Worm (Caenorhabditis elegans) whole organism, L4 larva: ENCODE measurements around the gene C44H9.7.

Experiments used
- F49E8.2 ChIP-seq: sonication (generic microtip); optimal IDR thresholded peaks from 2 replicates; lab custom pipeline; 2016; ENCODE audit warnings: missing compliant biosample characterization, mild to moderate bottlenecking, missing genetic modification characterization, borderline replicate concordance
- R02D3.7 ChIP-seq: fragments of 150-350 bp; sonication (generic microtip); optimal IDR thresholded peaks from 3 replicates; lab custom pipeline; 2014; ENCODE audit warnings: missing biosample characterization, missing genetic modification characterization
- Y48G9A.11 ChIP-seq: fragments of 200-800 bp; sonication (Bioruptor generic); IDR thresholded peaks from 2 replicates; pipeline ENCODE4 v1.3.6; 2022; ENCODE audit warnings: missing genetic modification reagents, missing genetic modification characterization, missing compliant biosample characterization
- aha-1 ChIP-seq: fragments of 150-350 bp; peaks from one replicate; lab custom pipeline; 2014; ENCODE audit warnings: missing biosample characterization, missing genetic modification characterization
- arid-1 ChIP-seq: fragments of 200-800 bp; sonication (Bioruptor generic); conservative IDR thresholded peaks from 2 replicates; pipeline ENCODE4 v1.3.6; 2022; ENCODE audit warnings: missing genetic modification reagents, missing genetic modification characterization, missing compliant biosample characterization
- ceh-32 ChIP-seq: sonication (generic microtip); optimal IDR thresholded peaks from 2 replicates; lab custom pipeline; 2016; ENCODE audit warnings: mild to moderate bottlenecking, missing genetic modification characterization, missing compliant biosample characterization; ENCODE audit not compliant: poor library complexity
- ceh-82 ChIP-seq: sonication (generic microtip); optimal IDR thresholded peaks from 2 replicates; lab custom pipeline; 2017; ENCODE audit warnings: missing biosample characterization, missing genetic modification characterization
- ctbp-1 ChIP-seq: fragments of 200-800 bp; sonication (Bioruptor generic); IDR thresholded peaks from 2 replicates; pipeline ENCODE4 v1.3.6; 2022; ENCODE audit warnings: missing genetic modification reagents, missing genetic modification characterization, missing compliant biosample characterization
- daf-16 ChIP-seq, 3 experiments: sonication (generic microtip); optimal IDR thresholded peaks; 2 replicates each; lab custom pipeline; 2016 to 2017; ENCODE audit warnings: missing genetic modification characterization in 3 of 3, missing genetic modification reagents in 3 of 3, mild to moderate bottlenecking in 2 of 3, missing compliant biosample characterization in 2 of 3, missing biosample characterization in 1 of 3, moderate library complexity in 1 of 3
- daf-19 ChIP-seq: fragments of 200-800 bp; sonication (Bioruptor generic); conservative IDR thresholded peaks from 2 replicates; pipeline ENCODE4 v1.3.6; 2022; ENCODE audit warnings: missing genetic modification characterization, missing compliant biosample characterization
- dmd-6 ChIP-seq: fragments of 200-800 bp; sonication (Bioruptor generic); IDR thresholded peaks from 2 replicates; pipeline ENCODE4 v1.3.6; 2022; ENCODE audit warnings: missing genetic modification reagents, missing genetic modification characterization, missing compliant biosample characterization
- dpl-1 ChIP-seq: fragments of 150-350 bp; optimal IDR thresholded peaks from 2 replicates; lab custom pipeline; 2014; ENCODE audit warnings: missing biosample characterization, missing genetic modification reagents, missing genetic modification characterization
- dve-1 ChIP-seq: sonication (generic microtip); optimal IDR thresholded peaks from 2 replicates; lab custom pipeline; 2017; ENCODE audit warnings: antibody characterized with exemption, mild to moderate bottlenecking, missing genetic modification characterization, missing compliant biosample characterization; ENCODE audit not compliant: insufficient read depth
- fkh-10 ChIP-seq: fragments of 150-350 bp; optimal IDR thresholded peaks from 2 replicates; lab custom pipeline; 2014; ENCODE audit warnings: missing biosample characterization, missing genetic modification reagents, missing genetic modification characterization
- gei-8 ChIP-seq: fragments of 200-800 bp; sonication (Bioruptor generic); optimal IDR thresholded peaks from 2 replicates; lab custom pipeline; 2018; ENCODE audit warnings: mild to moderate bottlenecking, missing genetic modification characterization, missing compliant biosample characterization
- hif-1 ChIP-seq, 2 experiments: sonication (generic microtip); optimal IDR thresholded peaks; 2 replicates each; lab custom pipeline; 2016 to 2017; ENCODE audit warnings: missing compliant biosample characterization in 2 of 2, missing genetic modification characterization in 2 of 2, missing genetic modification reagents in 2 of 2, missing genotype in 2 of 2, mild to moderate bottlenecking in 1 of 2
- hlh-11 ChIP-seq: fragments of 200-800 bp; sonication (Bioruptor generic); optimal IDR thresholded peaks from 2 replicates; lab custom pipeline; 2018; ENCODE audit warnings: mild to moderate bottlenecking, missing genetic modification characterization, missing compliant biosample characterization
- mdl-1 ChIP-seq, 2 experiments: fragments of 150-350 bp in 1 of 2; sonication (generic microtip) in 1 of 2; optimal IDR thresholded peaks; 2 replicates each; lab custom pipeline; 2014 to 2017; ENCODE audit warnings: missing biosample characterization in 2 of 2, missing genetic modification characterization in 2 of 2
- mep-1 ChIP-seq: fragments of 150-350 bp; sonication (generic microtip); optimal IDR thresholded peaks from 3 replicates; lab custom pipeline; 2014; ENCODE audit warnings: missing biosample characterization, missing genetic modification characterization
- mxl-2 ChIP-seq: fragments of 200-800 bp; sonication (Bioruptor generic); conservative IDR thresholded peaks from 2 replicates; pipeline ENCODE4 v1.3.6; 2022; ENCODE audit warnings: missing genetic modification reagents, missing genetic modification characterization, missing compliant biosample characterization
- nhr-102 ChIP-seq: sonication (generic microtip); optimal IDR thresholded peaks from 2 replicates; lab custom pipeline; 2016; ENCODE audit warnings: mild to moderate bottlenecking, missing genetic modification characterization, moderate library complexity, missing compliant biosample characterization
- nhr-11 ChIP-seq: fragments of 150-350 bp; optimal IDR thresholded peaks from 2 replicates; lab custom pipeline; 2014; ENCODE audit warnings: missing biosample characterization, missing genetic modification characterization
- nhr-111 ChIP-seq: fragments of 200-800 bp; sonication (Bioruptor generic); optimal IDR thresholded peaks from 2 replicates; lab custom pipeline; 2018; ENCODE audit warnings: mild to moderate bottlenecking, missing genetic modification characterization, missing compliant biosample characterization
- nhr-28 ChIP-seq: fragments of 150-350 bp; optimal IDR thresholded peaks from 2 replicates; lab custom pipeline; 2014; ENCODE audit warnings: missing biosample characterization, missing genetic modification characterization
- nhr-42 ChIP-seq: fragments of 200-800 bp; sonication (Bioruptor generic); IDR thresholded peaks from 2 replicates; pipeline ENCODE4 v1.3.6; 2022; ENCODE audit warnings: missing genetic modification characterization, missing compliant biosample characterization
- nhr-6 ChIP-seq: fragments of 150-350 bp; optimal IDR thresholded peaks from 2 replicates; lab custom pipeline; 2014; ENCODE audit warnings: missing biosample characterization, missing genetic modification characterization
- nhr-76 ChIP-seq: fragments of 150-350 bp; optimal IDR thresholded peaks from 2 replicates; lab custom pipeline; 2014; ENCODE audit warnings: missing biosample characterization, missing genetic modification characterization
- nhr-77 ChIP-seq: fragments of 150-350 bp; optimal IDR thresholded peaks from 2 replicates; lab custom pipeline; 2014; ENCODE audit warnings: missing biosample characterization, missing genetic modification characterization
- pha-4 ChIP-seq, 2 experiments: fragments of 150-350 bp in 1 of 2; fragments of 200-800 bp in 1 of 2; sonication (Bioruptor generic) in 1 of 2; IDR thresholded peaks in 1 of 2; optimal IDR thresholded peaks in 1 of 2; 2 replicates each; pipeline versions ENCODE4 v1.3.6 to Lab custom; 2014 to 2022; ENCODE audit warnings: missing genetic modification characterization in 2 of 2, missing genetic modification reagents in 2 of 2, missing biosample characterization in 1 of 2, missing compliant biosample characterization in 1 of 2
- php-3 ChIP-seq: fragments of 200-800 bp; sonication (Bioruptor generic); IDR thresholded peaks from 2 replicates; pipeline ENCODE4 v1.3.6; 2022; ENCODE audit warnings: missing genetic modification reagents, missing genetic modification characterization, missing compliant biosample characterization
- pqm-1 ChIP-seq: sonication (generic microtip); optimal IDR thresholded peaks from 2 replicates; lab custom pipeline; 2017; ENCODE audit warnings: missing biosample characterization, missing genetic modification characterization
- saeg-2 ChIP-seq: fragments of 200-800 bp; sonication (Bioruptor generic); IDR thresholded peaks from 2 replicates; pipeline ENCODE4 v1.3.6; 2022; ENCODE audit warnings: missing genetic modification reagents, missing genetic modification characterization, missing compliant biosample characterization
- spr-1 ChIP-seq: sonication (generic microtip); optimal IDR thresholded peaks from 2 replicates; lab custom pipeline; 2016; ENCODE audit warnings: mild to moderate bottlenecking, missing genetic modification characterization, missing compliant biosample characterization
- spr-3 ChIP-seq: fragments of 200-800 bp; sonication (Bioruptor generic); optimal IDR thresholded peaks from 2 replicates; lab custom pipeline; 2018; ENCODE audit warnings: mild to moderate bottlenecking, missing genetic modification characterization, missing compliant biosample characterization
- tra-1 ChIP-seq: fragments of 200-800 bp; sonication (Bioruptor generic); IDR thresholded peaks from 2 replicates; pipeline ENCODE4 v1.3.6; 2022; ENCODE audit warnings: missing genetic modification reagents, missing genetic modification characterization, missing compliant biosample characterization
- unc-62 ChIP-seq, 3 experiments: fragments of 150-350 bp in 1 of 3; sonication (generic microtip); optimal IDR thresholded peaks in 2 of 3; peaks in 1 of 3; 1 replicate in 1 of 3; 2 replicates in 2 of 3; lab custom pipeline; 2014 to 2017; ENCODE audit warnings: missing biosample characterization in 3 of 3, missing genetic modification characterization in 3 of 3, missing genetic modification reagents in 3 of 3, missing genotype in 1 of 3
- vab-7 ChIP-seq: fragments of 200-800 bp; sonication (Bioruptor generic); IDR thresholded peaks from 2 replicates; pipeline ENCODE4 v1.3.6; 2022; ENCODE audit warnings: missing genetic modification reagents, missing genetic modification characterization, missing compliant biosample characterization
- zag-1 ChIP-seq: fragments of 150-350 bp; optimal IDR thresholded peaks from 2 replicates; lab custom pipeline; 2014; ENCODE audit warnings: missing biosample characterization, missing genetic modification characterization
- zfp-2 ChIP-seq: sonication (generic microtip); optimal IDR thresholded peaks from 2 replicates; lab custom pipeline; 2016; ENCODE audit warnings: mild to moderate bottlenecking, missing genetic modification characterization, missing compliant biosample characterization
- zip-11 ChIP-seq: fragments of 200-800 bp; sonication (Bioruptor generic); IDR thresholded peaks from 2 replicates; pipeline ENCODE4 v1.3.6; 2022; ENCODE audit warnings: missing genetic modification characterization, missing compliant biosample characterization

C44H9.7 gene

DNA sequence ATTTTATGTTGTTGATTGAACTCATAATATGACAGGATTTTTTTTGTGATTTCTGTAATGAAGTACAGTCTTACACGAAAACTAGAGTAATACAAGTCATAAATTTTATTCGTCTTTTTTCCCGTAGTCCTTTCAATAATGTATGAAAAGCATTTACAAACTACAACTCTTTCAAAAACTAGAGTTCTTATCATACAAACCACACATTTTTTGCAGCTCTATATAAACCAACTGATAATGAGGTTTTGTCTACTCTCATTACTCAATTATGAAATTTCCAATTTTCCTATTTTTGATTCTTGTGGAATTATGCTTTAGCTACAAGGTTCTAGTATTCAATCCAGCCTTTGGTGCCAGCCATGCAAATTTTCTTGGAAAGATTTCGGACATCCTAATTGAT lies 29.9 kb downstream of the C44H9.7 start, which contains the start of gene ugt-16 (continued):
- TF ChIP-seq nhr-76 (tag; lab: Kevin White, UChicago) (no peak), vab-7 (no peak), nhr-28 (tag; lab: Kevin White, UChicago) (peak; percentile 77), nhr-6 (tag; lab: Kevin White, UChicago) (no peak), daf-16 (GFP tag; optimal IDR thresholded peaks at IDR 0.05; lab: Kevin White, UChicago) (no peak), daf-16 (tag; optimal IDR thresholded peaks at IDR 0.05; lab: Kevin White, UChicago) (peak; percentile 2), spr-3 (no peak), Y48G9A.11 (GFP tag; lab: Robert Waterston, UW) (no peak), spr-1 (tag; lab: Kevin White, UChicago) (no peak), nhr-11 (no peak)

DNA sequence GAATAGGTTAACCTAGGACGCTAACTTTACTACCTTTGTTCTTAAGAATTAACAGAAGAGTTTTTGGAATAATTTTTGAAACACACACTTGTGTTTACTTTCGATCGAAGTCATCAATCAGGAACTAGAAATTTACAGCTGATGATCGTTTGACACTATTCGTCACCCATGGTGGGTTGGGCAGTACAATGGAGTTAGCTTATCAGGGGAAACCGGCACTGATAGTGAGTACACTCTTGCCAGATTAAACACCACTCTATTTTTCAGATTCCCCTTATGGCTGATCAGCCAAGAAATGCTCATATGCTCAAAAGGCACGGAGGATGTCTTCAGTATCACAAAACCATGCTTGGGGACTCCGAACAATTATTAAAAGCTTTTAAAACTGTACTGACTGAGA lies 32.6 kb downstream of the C44H9.7 start:
- peak; percentile 53 for TF ChIP-seq hlh-11 (tag; lab: Kevin White, UChicago)
- no peak for TF ChIP-seq daf-16 (GFP tag; optimal IDR thresholded peaks at IDR 0.05; lab: Kevin White, UChicago)
- TF ChIP-seq daf-16 (tag; optimal IDR thresholded peaks at IDR 0.05; lab: Kevin White, UChicago), result peak; percentile 11
- no peak for TF ChIP-seq nhr-11
- peak; percentile 54 for TF ChIP-seq pqm-1 (tag; lab: Kevin White, UChicago)
- peak; percentile 73 for TF ChIP-seq dmd-6 (GFP tag; lab: Robert Waterston, UW)
- TF ChIP-seq R02D3.7 (tag; lab: Kevin White, UChicago), result no peak
- TF ChIP-seq nhr-28 (tag; lab: Kevin White, UChicago), result peak; percentile 77
- peak; percentile 15 for TF ChIP-seq dve-1 (tag; lab: Kevin White, UChicago)
- TF ChIP-seq, all 104 proteins: peak for 6

DNA sequence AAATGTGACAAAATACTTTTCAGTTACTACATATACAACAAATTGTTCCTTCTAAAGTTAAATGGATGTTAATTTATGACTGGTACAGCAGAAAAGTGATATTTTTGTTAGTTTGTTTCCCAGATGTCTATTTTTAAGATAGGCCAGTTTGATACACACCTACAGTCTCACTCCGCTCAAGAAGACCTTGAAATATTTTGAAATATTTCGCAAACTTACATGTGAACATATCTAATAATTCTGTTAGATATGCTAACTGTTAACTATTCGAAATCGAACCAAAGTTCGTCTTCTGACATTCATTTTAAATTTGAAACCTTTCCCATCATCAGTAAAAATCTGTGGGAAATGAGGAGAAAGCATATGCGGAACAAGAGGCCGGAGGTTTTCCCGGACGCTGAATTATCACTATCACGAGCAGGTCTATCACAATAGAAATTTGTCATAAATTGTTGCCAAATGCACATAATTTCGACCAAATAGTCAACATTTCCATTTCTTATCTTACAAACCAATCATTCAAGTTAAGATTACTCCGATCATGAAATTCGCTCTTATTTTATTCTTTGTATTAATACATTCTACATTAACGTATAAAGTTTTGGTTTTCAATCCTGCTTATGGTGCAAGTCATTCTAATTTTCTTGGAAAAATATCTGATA lies 34.7 kb downstream of the C44H9.7 start, which contains the start of the genes ZC443.4 and ugt-18:
Gene ZC443.4, minus strand, starts transcription at position 95 of the 662 bp plus-strand sequence.
Gene ugt-18, plus strand, starts transcription at position 469 of the 662 bp plus-strand sequence.
- TF ChIP-seq nhr-111 (GFP tag; lab: Kevin White, UChicago), result no peak
- TF ChIP-seq arid-1 (GFP tag; lab: Robert Waterston, UW), result no peak
- TF ChIP-seq F49E8.2 (tag; lab: Kevin White, UChicago), result no peak
- peak; percentile 62 for TF ChIP-seq nhr-28 (tag; lab: Kevin White, UChicago)
- TF ChIP-seq fkh-10 (GFP tag; lab: Kevin White, UChicago), result no peak
- TF ChIP-seq saeg-2 (GFP tag; lab: Robert Waterston, UW), result no peak
- no peak for TF ChIP-seq hif-1 (tag; optimal IDR thresholded peaks at IDR 0.05; lab: Kevin White, UChicago)
- TF ChIP-seq unc-62 (GFP tag; optimal IDR thresholded peaks at IDR 0.05 in 1 of 2; lab: Kevin White, UChicago), result peak in 1 of 2 experiments; percentile 63
- no peak for TF ChIP-seq unc-62 (tag; optimal IDR thresholded peaks at IDR 0.05; lab: Kevin White, UChicago)
- no peak for TF ChIP-seq daf-16 (GFP tag; optimal IDR thresholded peaks at IDR 0.05; lab: Kevin White, UChicago)
- TF ChIP-seq daf-16 (tag; optimal IDR thresholded peaks at IDR 0.05; lab: Kevin White, UChicago), result peak; percentile 28
- no peak for TF ChIP-seq zip-11 (GFP tag; lab: Robert Waterston, UW)
- TF ChIP-seq dpl-1 (GFP tag; lab: Kevin White, UChicago), result no peak
- TF ChIP-seq dmd-6 (GFP tag; lab: Robert Waterston, UW), result 0 out of 2 replicates have a peak, but pooled peaks have one; percentile 10
- TF ChIP-seq nhr-77, result peak; percentile 56
- TF ChIP-seq mdl-1 (tag; optimal IDR thresholded peaks at IDR 0.05; lab: Kevin White, UChicago), result no peak
- peak; percentile 60 for TF ChIP-seq pqm-1 (tag; lab: Kevin White, UChicago)

DNA sequence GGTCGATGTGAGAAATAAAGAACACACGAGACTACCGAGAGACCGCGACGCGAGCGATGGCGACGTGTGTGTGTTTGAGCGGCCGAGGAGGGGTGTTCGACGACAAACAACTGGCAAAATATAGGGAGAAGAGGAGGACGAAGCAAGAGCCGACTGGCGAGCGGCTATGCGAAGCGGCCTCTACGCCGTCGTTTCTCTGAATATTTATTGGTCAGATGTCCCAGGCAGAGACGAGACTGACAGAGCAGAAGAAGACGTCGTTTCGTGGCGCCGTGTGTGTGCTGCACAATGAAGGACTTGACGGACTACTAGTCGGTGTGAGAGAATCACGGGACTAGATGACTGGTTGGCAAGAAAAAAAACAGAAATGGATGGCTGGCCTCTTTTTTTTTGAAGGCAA lies 35.5 kb downstream of the C44H9.7 start:
- TF ChIP-seq mxl-2 (GFP tag; lab: Robert Waterston, UW) (no peak), ceh-82 (no peak), gei-8 (GFP tag; lab: Kevin White, UChicago) (no peak), zfp-2 (tag; lab: Kevin White, UChicago) (no peak), mep-1 (tag; lab: Kevin White, UChicago) (peak; percentile 63), php-3 (GFP tag; lab: Robert Waterston, UW) (no peak), ceh-32 (no peak), nhr-6 (tag; lab: Kevin White, UChicago) (no peak), ctbp-1 (no peak), pha-4 (GFP tag; IDR thresholded peaks at IDR 0.05; lab: Robert Waterston, UW) (no peak), pha-4 (tag; optimal IDR thresholded peaks at IDR 0.05; lab: Kevin White, UChicago) (no peak), nhr-42 (no peak), tra-1 (GFP tag; lab: Robert Waterston, UW) (no peak), daf-19 (GFP tag; lab: Robert Waterston, UW) (no peak), zag-1 (tag; lab: Kevin White, UChicago) (no peak), unc-62 (GFP tag; optimal IDR thresholded peaks at IDR 0.05 in 1 of 2; lab: Kevin White, UChicago) (no peak), unc-62 (tag; optimal IDR thresholded peaks at IDR 0.05; lab: Kevin White, UChicago) (no peak), aha-1 (peak; percentile 97), nhr-11 (no peak), nhr-102 (tag; lab: Kevin White, UChicago) (no peak), dve-1 (tag; lab: Kevin White, UChicago) (no peak)
